Fruit fly (Drosophila melanogaster) whole organism, adult: ENCODE results near the gene CG10286.

Experiments used
- CG11617 ChIP-seq: fragments of 200-800 bp; sonication (Bioruptor generic); optimal IDR thresholded peaks from 2 replicates; lab custom pipeline; 2017; ENCODE audit warnings: mild to moderate bottlenecking, missing biosample characterization, missing genetic modification reagents, missing genetic modification characterization
- CG12768 ChIP-seq: fragments of 200-800 bp; sonication (Bioruptor generic); optimal IDR thresholded peaks from 2 replicates; lab custom pipeline; 2017; ENCODE audit warnings: missing biosample characterization, missing genetic modification characterization, mild to moderate bottlenecking, moderate library complexity, missing genetic modification reagents
- CG14711 ChIP-seq: fragments of 200-800 bp; sonication (Bioruptor generic); optimal IDR thresholded peaks from 2 replicates; lab custom pipeline; 2018; ENCODE audit warnings: missing biosample characterization, mild to moderate bottlenecking, missing genetic modification characterization, moderate library complexity
- CG1620 ChIP-seq: fragments of 200-800 bp; sonication (Bioruptor generic); optimal IDR thresholded peaks from 2 replicates; lab custom pipeline; 2016; ENCODE audit warnings: missing biosample characterization, missing genetic modification characterization
- CG33017 ChIP-seq: fragments of 200-800 bp; sonication (Bioruptor generic); optimal IDR thresholded peaks from 2 replicates; lab custom pipeline; 2018; ENCODE audit warnings: missing biosample characterization, mild to moderate bottlenecking, missing genetic modification characterization, moderate library complexity
- CG5204 ChIP-seq: fragments of 200-800 bp; sonication (Bioruptor generic); optimal IDR thresholded peaks from 2 replicates; lab custom pipeline; 2016; ENCODE audit warnings: missing biosample characterization, missing genetic modification characterization
- CG7045 ChIP-seq: fragments of 200-800 bp; sonication (Bioruptor generic); optimal IDR thresholded peaks from 2 replicates; lab custom pipeline; 2017; ENCODE audit warnings: missing biosample characterization, mild to moderate bottlenecking, missing genetic modification characterization
- CG7101 ChIP-seq: fragments of 200-800 bp; sonication (Bioruptor generic); optimal IDR thresholded peaks from 2 replicates; lab custom pipeline; 2018; ENCODE audit warnings: missing biosample characterization, mild to moderate bottlenecking, missing genetic modification characterization, moderate library complexity
- Clk ChIP-seq: fragments of 200-800 bp; sonication (Bioruptor generic); optimal IDR thresholded peaks from 2 replicates; lab custom pipeline; 2017; ENCODE audit warnings: missing biosample characterization, missing genetic modification characterization
- Crg-1 ChIP-seq: fragments of 200-800 bp; sonication (Bioruptor generic); optimal IDR thresholded peaks from 2 replicates; lab custom pipeline; 2016; ENCODE audit warnings: missing biosample characterization, missing genetic modification characterization
- Hr96 ChIP-seq: fragments of 200-800 bp; sonication (Bioruptor generic); optimal IDR thresholded peaks from 2 replicates; lab custom pipeline; 2016; ENCODE audit warnings: missing biosample characterization, missing genetic modification characterization
- Mnt ChIP-seq: fragments of 200-800 bp; sonication (Bioruptor generic); optimal IDR thresholded peaks from 2 replicates; lab custom pipeline; 2016; ENCODE audit warnings: missing biosample characterization, mild to moderate bottlenecking, missing genetic modification characterization
- bab1 ChIP-seq: fragments of 200-800 bp; sonication (Bioruptor generic); optimal IDR thresholded peaks from 3 replicates; lab custom pipeline; 2019; ENCODE audit warnings: missing biosample characterization, mild to moderate bottlenecking, missing genetic modification characterization, moderate library complexity
- cic ChIP-seq: fragments of 200-800 bp; sonication (Bioruptor generic); optimal IDR thresholded peaks from 2 replicates; lab custom pipeline; 2017; ENCODE audit warnings: missing biosample characterization, mild to moderate bottlenecking, missing genetic modification characterization, moderate library complexity
- cnc ChIP-seq, 2 experiments: fragments of >200 bp; optimal IDR thresholded peaks; 2 replicates each; lab custom pipeline; 2017
- kay ChIP-seq: fragments of 200-800 bp; sonication (Bioruptor generic); peaks from one replicate; lab custom pipeline; 2016; ENCODE audit warnings: missing biosample characterization, missing genetic modification characterization, borderline replicate concordance
- ovo ChIP-seq: fragments of 200-800 bp; sonication (Bioruptor generic); optimal IDR thresholded peaks from 2 replicates; lab custom pipeline; 2016; ENCODE audit warnings: missing biosample characterization, missing genetic modification characterization
- pad ChIP-seq: fragments of 200-800 bp; sonication (Bioruptor generic); optimal IDR thresholded peaks from 3 replicates; lab custom pipeline; 2017; ENCODE audit warnings: missing biosample characterization, missing genetic modification characterization, mild to moderate bottlenecking, moderate library complexity, missing genetic modification reagents
- tj ChIP-seq: fragments of 200-800 bp; sonication (Bioruptor generic); optimal IDR thresholded peaks from 3 replicates; lab custom pipeline; 2017; ENCODE audit warnings: missing biosample characterization, mild to moderate bottlenecking, missing genetic modification characterization, moderate library complexity
- toe ChIP-seq: fragments of 200-800 bp; sonication (Bioruptor generic); optimal IDR thresholded peaks from 2 replicates; lab custom pipeline; 2016; ENCODE audit warnings: missing biosample characterization, missing genetic modification characterization

Gene CG10286

DNA sequence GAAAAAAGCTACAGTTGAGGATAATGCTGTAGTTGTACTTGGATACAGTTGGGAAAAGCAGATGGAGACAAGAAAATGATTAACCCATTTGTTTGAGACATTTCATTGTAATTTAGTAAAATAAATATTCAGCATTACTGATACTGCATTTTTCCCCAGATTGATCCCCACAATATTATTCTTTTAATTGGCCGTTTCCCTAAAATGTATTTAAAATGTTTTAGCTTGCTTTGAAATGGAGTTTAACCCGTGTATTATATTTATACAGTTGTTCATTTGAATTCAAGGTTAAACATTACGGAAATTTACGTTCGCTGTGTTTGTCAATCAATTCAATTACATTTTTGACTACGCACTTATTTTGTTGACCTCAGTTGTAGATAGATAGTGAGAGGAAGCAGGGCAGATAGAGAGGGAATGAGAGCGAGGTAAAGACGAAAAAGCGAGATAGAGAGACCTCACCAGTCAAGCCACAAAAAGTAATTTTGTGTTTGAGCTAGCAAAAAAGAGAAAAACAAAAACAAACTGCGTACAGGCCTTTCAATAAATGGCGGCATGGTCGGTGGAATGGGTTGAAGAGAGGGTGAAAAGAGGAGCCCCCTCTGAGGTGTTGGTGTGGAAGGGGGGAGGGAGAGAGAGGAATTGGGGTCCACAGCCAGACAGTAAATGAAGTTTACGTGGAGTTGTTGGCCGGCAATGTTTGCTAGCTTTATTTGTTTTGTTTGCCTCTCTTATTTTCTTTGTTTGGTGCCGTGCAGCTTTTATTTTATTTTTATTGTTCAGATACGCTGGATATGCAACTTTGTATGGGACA lies 41.9 kb downstream of the CG10286 start:
- TF ChIP-seq CG7045 (peak; percentile 4), bab1 (GFP tag; lab: Kevin White, UChicago) (peak; percentile 8), kay (GFP tag; lab: Kevin White, UChicago) (no peak), tj (GFP tag; lab: Kevin White, UChicago) (peak; percentile 74), CG7101 (tag; lab: Kevin White, UChicago) (peak; percentile 19), CG12768 (GFP tag; lab: Kevin White, UChicago) (peak; percentile 25), CG33017 (tag; lab: Kevin White, UChicago) (peak; percentile 8), CG14711 (tag; lab: Kevin White, UChicago) (peak; percentile 2), Hr96 (peak; percentile 14), CG1620 (no peak), Mnt (no peak), Clk (GFP tag; lab: Kevin White, UChicago) (no peak), CG11617 (GFP tag; lab: Kevin White, UChicago) (peak; percentile 41), Crg-1 (GFP tag; lab: Kevin White, UChicago) (no peak), pad (GFP tag; lab: Kevin White, UChicago) (peak; percentile 12), ovo (GFP tag; lab: Kevin White, UChicago) (no peak), cnc (optimal IDR thresholded peaks at IDR 0.05; lab: Kevin White, UChicago) (no peak)

DNA sequence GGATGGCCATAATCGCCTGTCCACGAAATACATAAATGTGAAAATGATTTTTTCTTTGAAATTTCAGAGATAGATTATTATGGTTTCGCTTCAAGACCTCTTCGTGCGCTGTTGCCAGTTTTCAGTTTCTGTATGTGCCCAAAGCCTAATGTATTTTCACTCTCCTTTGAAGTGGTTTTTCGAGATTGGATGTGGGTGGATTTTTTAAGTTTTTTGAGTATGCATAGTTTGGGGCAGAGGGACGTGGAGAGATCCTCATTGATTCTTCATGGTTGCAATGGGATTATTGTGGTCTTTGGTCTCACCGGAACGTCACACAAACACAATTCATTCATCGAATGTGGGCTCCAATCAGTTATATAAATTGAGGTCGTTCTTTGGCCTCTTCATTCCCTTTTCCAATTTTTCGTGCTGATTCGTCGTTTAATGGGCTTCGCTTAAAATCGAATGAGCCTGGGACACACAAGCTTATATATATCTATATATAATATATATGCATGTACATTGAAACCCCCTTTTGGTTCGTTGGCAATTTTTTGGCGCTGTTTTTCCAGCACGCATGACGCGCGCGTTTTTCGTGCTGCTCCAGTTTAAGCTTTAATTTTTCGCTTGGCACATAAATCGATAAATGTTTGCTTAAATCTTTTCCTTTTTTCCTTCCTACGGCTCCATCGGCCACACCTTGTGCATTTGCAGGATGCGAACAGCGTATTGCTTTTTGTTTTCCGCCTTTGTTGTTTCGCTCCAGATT lies 42.9 kb downstream of the CG10286 start:
- TF ChIP-seq CG7101 (tag; lab: Kevin White, UChicago) (no peak), toe (GFP tag; lab: Kevin White, UChicago) (no peak), tj (GFP tag; lab: Kevin White, UChicago) (peak; percentile 54), CG5204 (GFP tag; lab: Kevin White, UChicago) (no peak)

DNA sequence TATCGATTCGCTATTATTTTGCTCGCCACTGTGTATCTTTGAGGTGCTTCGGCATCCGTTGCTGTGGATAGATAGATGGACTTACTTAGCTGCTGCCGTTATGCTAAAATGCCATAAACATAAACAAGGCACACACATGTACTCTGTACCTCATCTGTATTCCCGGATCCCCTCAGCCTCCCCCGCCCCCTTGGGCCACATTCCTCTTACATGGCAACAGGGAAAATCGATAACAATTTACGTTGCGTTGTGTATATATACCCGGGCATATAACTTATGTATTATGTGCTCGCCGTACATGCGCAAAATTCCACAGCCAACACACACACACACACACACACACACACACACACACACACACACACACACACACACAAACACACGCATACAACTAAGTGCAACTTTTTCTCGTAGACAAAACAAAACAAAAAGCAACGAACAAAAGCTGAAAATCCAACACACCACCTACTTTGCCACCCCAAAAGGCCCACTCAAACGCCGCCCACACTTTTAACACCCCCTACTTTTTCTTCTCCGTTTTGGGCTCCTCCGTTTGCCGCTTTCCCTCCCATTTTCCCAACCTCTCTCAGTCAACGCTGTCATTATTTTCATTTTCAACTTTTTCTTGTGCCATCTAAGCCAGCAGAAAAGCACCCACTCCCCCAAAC lies 45.1 kb downstream of the CG10286 start:
- TF ChIP-seq CG33017 (tag; lab: Kevin White, UChicago) (no peak), Crg-1 (GFP tag; lab: Kevin White, UChicago) (no peak), CG1620 (no peak), CG11617 (GFP tag; lab: Kevin White, UChicago) (no peak), CG12768 (GFP tag; lab: Kevin White, UChicago) (no peak), bab1 (GFP tag; lab: Kevin White, UChicago) (no peak), ovo (GFP tag; lab: Kevin White, UChicago) (no peak), Mnt (no peak), cic (GFP tag; lab: Kevin White, UChicago) (no peak)

dm6 chr3R:6414439-6415344 lies 45.9 kb downstream of the CG10286 start:
- peak; percentile 18 for TF ChIP-seq tj (GFP tag; lab: Kevin White, UChicago)
- peak; percentile 54 for TF ChIP-seq kay (GFP tag; lab: Kevin White, UChicago)
- TF ChIP-seq pad (GFP tag; lab: Kevin White, UChicago) = no peak

DNA sequence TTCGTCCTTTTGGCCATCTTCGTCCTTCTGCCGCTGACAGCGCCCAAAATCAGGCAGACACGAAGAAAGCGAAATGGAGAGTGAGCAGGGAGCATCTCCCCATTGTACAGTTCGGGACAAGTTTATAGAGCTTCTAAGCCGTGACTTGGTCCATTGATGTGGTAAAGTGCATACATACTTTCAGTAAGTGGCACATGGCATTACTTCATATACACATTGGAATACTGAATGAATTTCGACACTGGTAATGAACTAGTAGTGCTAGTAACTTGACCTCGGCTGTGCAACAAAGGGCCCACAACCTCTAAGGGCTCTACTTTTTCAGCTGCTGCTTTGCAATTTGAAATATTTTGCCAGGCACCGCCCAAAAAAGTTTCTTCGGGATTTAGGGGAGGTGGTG lies 47.5 kb downstream of the CG10286 start:
- TF ChIP-seq ovo (GFP tag; lab: Kevin White, UChicago) (no peak), Hr96 (no peak), CG14711 (tag; lab: Kevin White, UChicago) (no peak), CG11617 (GFP tag; lab: Kevin White, UChicago) (no peak), bab1 (GFP tag; lab: Kevin White, UChicago) (no peak), CG5204 (GFP tag; lab: Kevin White, UChicago) (no peak), toe (GFP tag; lab: Kevin White, UChicago) (no peak), CG12768 (GFP tag; lab: Kevin White, UChicago) (no peak), CG1620 (no peak), pad (GFP tag; lab: Kevin White, UChicago) (no peak), cnc (optimal IDR thresholded peaks at IDR 0.05; lab: Kevin White, UChicago) (no peak), Clk (GFP tag; lab: Kevin White, UChicago) (no peak), kay (GFP tag; lab: Kevin White, UChicago) (no peak), CG7045 (no peak)
